Worm (Caenorhabditis elegans) whole organism, L3 larva: ENCODE results near the gene srlf-28.

Source experiments
- ZK546.5 ChIP-seq: sonication (generic microtip); optimal IDR thresholded peaks from 2 replicates; lab custom pipeline; 2017; ENCODE audit warnings: missing biosample characterization, missing genetic modification characterization
- ama-1 ChIP-seq: fragments of 150-350 bp; optimal IDR thresholded peaks from 2 replicates; lab custom pipeline; 2018
- ceh-28 ChIP-seq: fragments of 150-350 bp; optimal IDR thresholded peaks from 2 replicates; lab custom pipeline; 2014; ENCODE audit warnings: missing biosample characterization, missing genetic modification reagents, missing genetic modification characterization
- ceh-9 ChIP-seq: sonication (generic microtip); optimal IDR thresholded peaks from 2 replicates; lab custom pipeline; 2018; ENCODE audit warnings: missing biosample characterization, missing genetic modification characterization
- daf-12 ChIP-seq: fragments of 150-350 bp; optimal IDR thresholded peaks from 2 replicates; lab custom pipeline; 2014; ENCODE audit warnings: missing biosample characterization, missing genetic modification reagents, missing genetic modification characterization
- egl-27 ChIP-seq: sonication (generic microtip); optimal IDR thresholded peaks from 4 replicates; lab custom pipeline; 2017; ENCODE audit warnings: missing biosample characterization, missing genetic modification reagents, missing genetic modification characterization
- egl-5 ChIP-seq: fragments of 150-350 bp; optimal IDR thresholded peaks from 2 replicates; lab custom pipeline; 2017; ENCODE audit warnings: missing biosample characterization, missing genetic modification reagents, missing genetic modification characterization, inconsistent platforms
- elt-1 ChIP-seq: fragments of 150-350 bp; optimal IDR thresholded peaks from 2 replicates; lab custom pipeline; 2014; ENCODE audit warnings: missing biosample characterization, missing genetic modification characterization
- elt-2 ChIP-seq: sonication (generic microtip); optimal IDR thresholded peaks from 2 replicates; lab custom pipeline; 2016; ENCODE audit warnings: missing genetic modification reagents, mild to moderate bottlenecking, missing genetic modification characterization, missing compliant biosample characterization
- fkh-10 ChIP-seq: sonication (generic microtip); optimal IDR thresholded peaks from 2 replicates; lab custom pipeline; 2017; ENCODE audit warnings: missing biosample characterization, missing genetic modification reagents, missing genetic modification characterization
- hmg-11 ChIP-seq: sonication (generic microtip); optimal IDR thresholded peaks from 2 replicates; lab custom pipeline; 2016; ENCODE audit warnings: missing genetic modification characterization, missing compliant biosample characterization
- jun-1 ChIP-seq: fragments of 150-350 bp; optimal IDR thresholded peaks from 2 replicates; lab custom pipeline; 2014; ENCODE audit warnings: missing biosample characterization, missing genetic modification reagents, missing genetic modification characterization
- lin-39 ChIP-seq: fragments of 150-350 bp; optimal IDR thresholded peaks from 2 replicates; lab custom pipeline; 2018; ENCODE audit warnings: missing biosample characterization, missing genetic modification reagents, missing genetic modification characterization
- mdl-1 ChIP-seq: fragments of 150-350 bp; optimal IDR thresholded peaks from 2 replicates; lab custom pipeline; 2014; ENCODE audit warnings: missing biosample characterization, missing genetic modification characterization
- nhr-11 ChIP-seq: fragments of 150-350 bp; optimal IDR thresholded peaks from 2 replicates; lab custom pipeline; 2014; ENCODE audit warnings: missing biosample characterization, missing genetic modification characterization
- nhr-12 ChIP-seq: fragments of 150-350 bp; optimal IDR thresholded peaks from 2 replicates; lab custom pipeline; 2014; ENCODE audit warnings: missing biosample characterization, missing genetic modification characterization
- nhr-23 ChIP-seq: fragments of 150-350 bp; optimal IDR thresholded peaks from 2 replicates; lab custom pipeline; 2014; ENCODE audit warnings: missing biosample characterization, missing genetic modification reagents, missing genetic modification characterization
- nhr-25 ChIP-seq: sonication (generic microtip); optimal IDR thresholded peaks from 2 replicates; lab custom pipeline; 2017; ENCODE audit warnings: missing biosample characterization, missing genetic modification characterization
- nhr-28 ChIP-seq: fragments of 150-350 bp; optimal IDR thresholded peaks from 2 replicates; lab custom pipeline; 2014; ENCODE audit warnings: missing biosample characterization, missing genetic modification characterization
- nhr-43 ChIP-seq: sonication (generic microtip); optimal IDR thresholded peaks from 2 replicates; lab custom pipeline; 2016; ENCODE audit warnings: mild to moderate bottlenecking, missing genetic modification characterization, missing compliant biosample characterization; ENCODE audit not compliant: poor library complexity, severe bottlenecking
- nhr-67 ChIP-seq: fragments of 150-350 bp; optimal IDR thresholded peaks from 2 replicates; lab custom pipeline; 2014; ENCODE audit warnings: missing biosample characterization, missing genetic modification characterization
- nhr-76 ChIP-seq: fragments of 150-350 bp; sonication (generic microtip); optimal IDR thresholded peaks from 5 replicates; lab custom pipeline; 2014; ENCODE audit warnings: missing biosample characterization, missing genetic modification characterization
- nhr-77 ChIP-seq: fragments of 150-350 bp; optimal IDR thresholded peaks from 2 replicates; lab custom pipeline; 2014; ENCODE audit warnings: missing biosample characterization, missing genetic modification characterization
- pha-4 ChIP-seq: fragments of 150-350 bp; optimal IDR thresholded peaks from 2 replicates; lab custom pipeline; 2014; ENCODE audit warnings: missing biosample characterization, missing genetic modification reagents, missing genetic modification characterization
- pqm-1 ChIP-seq: fragments of 150-350 bp; optimal IDR thresholded peaks from 2 replicates; lab custom pipeline; 2017; ENCODE audit warnings: missing biosample characterization, missing genetic modification characterization, inconsistent platforms
- sea-2 ChIP-seq: fragments of 150-350 bp; sonication (generic microtip); optimal IDR thresholded peaks from 4 replicates; lab custom pipeline; 2014; ENCODE audit warnings: missing biosample characterization, missing genetic modification reagents, missing genetic modification characterization
- snpc-4 ChIP-seq: fragments of 150-350 bp; optimal IDR thresholded peaks from 2 replicates; lab custom pipeline; 2014; ENCODE audit warnings: missing biosample characterization, missing genetic modification characterization
- tbx-2 ChIP-seq: sonication (generic microtip); optimal IDR thresholded peaks from 2 replicates; lab custom pipeline; 2016; ENCODE audit warnings: mild to moderate bottlenecking, missing genetic modification characterization, missing compliant biosample characterization
- unc-39 ChIP-seq: sonication (generic microtip); optimal IDR thresholded peaks from 4 replicates; lab custom pipeline; 2017; ENCODE audit warnings: missing biosample characterization, missing genetic modification characterization
- unc-62 ChIP-seq: fragments of 150-350 bp; sonication (generic microtip); optimal IDR thresholded peaks from 4 replicates; lab custom pipeline; 2014; ENCODE audit warnings: missing biosample characterization, missing genetic modification reagents, missing genetic modification characterization
- zag-1 ChIP-seq: fragments of 150-350 bp; optimal IDR thresholded peaks from 2 replicates; lab custom pipeline; 2014; ENCODE audit warnings: missing biosample characterization, missing genetic modification characterization
- ztf-11 ChIP-seq: fragments of 150-350 bp; optimal IDR thresholded peaks from 2 replicates; lab custom pipeline; 2014; ENCODE audit warnings: missing biosample characterization, missing genetic modification characterization
- ztf-4 ChIP-seq: fragments of 150-350 bp; optimal IDR thresholded peaks from 2 replicates; lab custom pipeline; 2014; ENCODE audit warnings: missing biosample characterization, missing genetic modification characterization

The srlf-28 gene

DNA sequence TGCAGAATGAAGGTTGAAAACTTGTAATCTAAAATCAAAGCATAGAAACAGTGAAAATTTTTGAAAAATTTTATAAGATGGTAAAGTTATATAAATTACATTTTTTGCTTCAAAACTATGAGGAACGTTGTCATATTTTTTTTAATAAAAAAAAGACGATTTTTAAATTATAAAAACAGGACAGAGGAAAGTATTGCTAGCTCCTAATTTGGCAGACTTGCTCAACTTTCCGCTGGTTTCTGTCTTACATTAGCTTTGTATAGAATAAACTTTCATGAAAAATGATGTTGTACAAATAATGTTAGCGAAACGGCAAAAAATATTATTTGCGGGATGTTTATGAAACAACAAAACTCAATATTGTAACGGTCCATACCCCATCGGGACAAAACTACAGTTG is 17.4 kb downstream of the srlf-28 start, which contains the start of gene fbxa-83:
fbxa-83 (minus strand) TSS at position 101 of the 400 bp plus-strand sequence.
- TF ChIP-seq nhr-28 = no peak
- TF ChIP-seq unc-62 (GFP tag; lab: Kevin White, UChicago) = no peak
- TF ChIP-seq egl-27 (tag; lab: Kevin White, UChicago) = no peak
- TF ChIP-seq unc-39 (tag; lab: Kevin White, UChicago) = no peak
- TF ChIP-seq sea-2 (GFP tag; lab: Kevin White, UChicago) = no peak
- TF ChIP-seq snpc-4 (tag; lab: Kevin White, UChicago) = no peak
- no peak for TF ChIP-seq zag-1 (tag; lab: Kevin White, UChicago)
- no peak for TF ChIP-seq ceh-28 (tag; lab: Kevin White, UChicago)
- no peak for TF ChIP-seq fkh-10
- TF ChIP-seq nhr-67 (tag; lab: Kevin White, UChicago) = no peak
- TF ChIP-seq nhr-23 = no peak
- TF ChIP-seq, all 47 proteins: peak for 0

DNA sequence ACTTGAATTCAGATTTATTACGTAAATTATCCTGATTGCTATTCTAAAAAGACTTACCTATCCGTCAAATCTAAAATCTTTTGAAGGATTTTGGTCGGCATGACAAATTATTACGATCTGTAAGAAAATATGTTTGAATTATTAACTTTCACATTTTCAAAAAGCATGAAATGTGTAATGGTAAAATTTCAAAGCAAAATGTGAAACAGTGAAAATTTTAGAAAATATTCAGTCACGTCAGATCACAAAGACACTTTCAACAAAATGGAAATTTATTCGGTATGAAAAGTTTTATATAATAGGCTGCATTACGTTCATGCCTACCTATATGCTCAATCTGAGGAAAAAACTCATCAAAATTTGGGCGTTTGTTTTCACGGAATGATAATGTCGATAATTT is 22.0 kb downstream of the srlf-28 start, which contains the start of gene fbxa-126:
fbxa-126 (minus strand) TSS at position 101 of the 400 bp plus-strand sequence.
- no peak for TF ChIP-seq mdl-1 (tag; lab: Kevin White, UChicago)
- no peak for TF ChIP-seq daf-12 (tag; lab: Kevin White, UChicago)
- TF ChIP-seq unc-39 (tag; lab: Kevin White, UChicago) = no peak
- TF ChIP-seq nhr-23 = no peak

DNA sequence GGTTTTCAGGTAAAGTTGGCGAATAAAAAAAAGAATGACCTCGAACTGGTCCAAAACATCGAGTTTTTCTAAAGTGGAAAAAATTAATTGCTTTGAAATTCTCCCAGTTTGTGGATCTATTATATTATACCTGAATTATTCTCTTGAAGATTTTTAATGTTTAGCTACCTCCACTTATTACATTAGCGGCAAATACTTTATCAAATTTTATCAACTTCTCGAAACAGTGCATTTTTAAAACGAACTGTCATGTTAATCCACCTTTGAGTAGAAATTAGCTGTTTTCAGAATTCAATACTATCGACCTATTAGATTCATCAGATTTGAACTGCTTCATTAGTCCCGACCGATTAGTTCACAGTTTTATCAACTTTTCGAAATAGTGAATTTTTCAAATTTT is 25.6 kb downstream of the srlf-28 start:
- TF ChIP-seq ztf-11 (no peak), pqm-1 (tag; lab: Kevin White, UChicago) (no peak), ztf-4 (no peak), nhr-77 (no peak), nhr-43 (tag; lab: Kevin White, UChicago) (no peak), ceh-9 (tag; lab: Kevin White, UChicago) (no peak), lin-39 (tag; lab: Kevin White, UChicago) (no peak), hmg-11 (tag; lab: Kevin White, UChicago) (no peak), zag-1 (tag; lab: Kevin White, UChicago) (no peak), nhr-76 (tag; lab: Kevin White, UChicago) (no peak)

DNA sequence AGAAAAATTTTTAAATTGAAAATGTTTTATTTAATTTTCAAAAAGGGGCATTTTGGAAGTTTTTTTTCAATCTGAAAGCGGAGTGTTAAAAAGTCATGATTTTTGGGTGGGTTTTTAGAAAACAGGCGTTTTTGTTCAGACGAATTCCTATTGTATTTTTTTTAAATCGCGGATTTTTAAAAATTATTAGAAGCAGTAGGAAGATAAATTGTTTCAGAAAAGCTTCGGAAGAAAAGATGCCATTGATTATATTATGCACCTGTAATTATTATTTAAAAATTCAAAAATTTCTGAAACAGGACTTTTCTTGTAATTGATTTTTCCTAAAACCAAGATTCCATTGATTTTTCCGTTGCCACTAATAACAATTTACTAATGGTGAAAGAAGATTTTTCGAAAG is 37.8 kb downstream of the srlf-28 start:
- TF ChIP-seq elt-1 (tag; lab: Kevin White, UChicago) (no peak), pha-4 (tag; lab: Kevin White, UChicago) (no peak), mdl-1 (tag; lab: Kevin White, UChicago) (no peak), nhr-67 (tag; lab: Kevin White, UChicago) (no peak), ZK546.5 (tag; lab: Kevin White, UChicago) (no peak)

DNA sequence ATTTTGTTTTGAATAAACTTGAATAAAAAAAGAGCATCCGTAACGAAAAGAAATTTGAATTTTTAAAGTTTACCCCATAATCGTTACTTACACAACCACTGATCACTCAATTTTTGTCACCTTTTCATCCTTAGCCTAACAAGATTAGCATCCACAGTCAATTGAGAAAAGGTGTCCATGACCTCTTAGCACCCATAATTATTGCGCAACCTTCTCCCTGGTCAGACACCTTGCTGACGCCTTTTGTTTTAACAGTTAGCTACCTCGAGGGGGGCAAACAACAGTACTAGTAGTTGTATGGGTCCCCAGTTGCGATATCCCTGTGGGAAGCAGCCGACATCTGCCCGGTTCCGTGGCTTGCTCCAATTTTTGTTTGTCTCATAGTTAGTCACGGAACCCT is 46.6 kb downstream of the srlf-28 start:
- TF ChIP-seq lin-39 (tag; lab: Kevin White, UChicago) (no peak), egl-5 (tag; lab: Kevin White, UChicago) (no peak), jun-1 (tag; lab: Kevin White, UChicago) (no peak), pqm-1 (tag; lab: Kevin White, UChicago) (no peak), ZK546.5 (tag; lab: Kevin White, UChicago) (no peak), sea-2 (GFP tag; lab: Kevin White, UChicago) (no peak), tbx-2 (tag; lab: Kevin White, UChicago) (no peak), nhr-76 (tag; lab: Kevin White, UChicago) (no peak), zag-1 (tag; lab: Kevin White, UChicago) (no peak), elt-2 (no peak), daf-12 (tag; lab: Kevin White, UChicago) (no peak), nhr-25 (no peak), ama-1 (lab: Kevin White, UChicago) (no peak), nhr-12 (tag; lab: Kevin White, UChicago) (no peak), nhr-43 (tag; lab: Kevin White, UChicago) (no peak)

DNA sequence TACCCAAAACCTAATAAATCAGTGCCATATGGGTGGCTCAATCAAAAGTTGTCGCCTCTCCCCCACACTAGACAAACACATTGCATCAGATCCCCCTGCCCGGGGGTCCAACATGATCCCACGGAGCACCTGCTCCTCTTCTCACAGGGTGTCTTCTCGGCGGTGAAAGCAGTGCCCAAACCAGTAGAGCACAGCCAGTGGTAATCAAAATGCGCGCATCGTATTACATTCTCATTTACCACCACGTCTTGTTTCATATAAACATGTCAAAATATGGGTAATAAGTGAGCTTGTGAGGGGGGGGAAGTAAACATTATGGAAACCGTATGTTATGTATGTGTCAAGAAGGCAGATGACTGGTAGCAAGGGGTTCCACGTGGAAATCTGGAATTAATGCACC is 48.4 kb downstream of the srlf-28 start:
- TF ChIP-seq nhr-11 (tag; lab: Kevin White, UChicago) = no peak
- no peak for TF ChIP-seq nhr-12 (tag; lab: Kevin White, UChicago)
- no peak for TF ChIP-seq unc-62 (GFP tag; lab: Kevin White, UChicago)
- no peak for TF ChIP-seq zag-1 (tag; lab: Kevin White, UChicago)
- no peak for TF ChIP-seq pha-4 (tag; lab: Kevin White, UChicago)
- no peak for TF ChIP-seq daf-12 (tag; lab: Kevin White, UChicago)
